Fruit fly (Drosophila melanogaster): ENCODE results near the gene CG6333.
A peak's percentile ranks its signal among the peaks of the same experiment; 100 is the strongest.

CG6333 gene

dm6 chr3L:17433555-17433954 is 52.5 kb downstream of the CG6333 start, which contains the start of the genes Coq4 and CG32176 (continued):
- TF ChIP-seq disco-r (GFP tag; optimal IDR thresholded peaks at IDR 0.05) = peak; percentile 96
- peak; percentile 96 for TF ChIP-seq CG5953 (GFP tag; IDR thresholded peaks at IDR 0.05)
- TF ChIP-seq Chrac-16 (GFP tag; optimal IDR thresholded peaks at IDR 0.05) = peak; percentile 99
- peak; percentile 98 for TF ChIP-seq nmo (GFP tag; optimal IDR thresholded peaks at IDR 0.05)
- TF ChIP-seq bigmax (GFP tag; optimal IDR thresholded peaks at IDR 0.05) = peak; percentile 62
- peak; percentile 91 for TF ChIP-seq odd (GFP tag; optimal IDR thresholded peaks at IDR 0.05)
- TF ChIP-seq Optix (GFP tag; IDR thresholded peaks at IDR 0.05) = peak; percentile 94
- peak; percentile 97 for TF ChIP-seq CG8765 (GFP tag; IDR thresholded peaks at IDR 0.05)
- peak; percentile 73 for TF ChIP-seq CG14860 (GFP tag; IDR thresholded peaks at IDR 0.05; ENCODE audit: partially characterized antibody)
- peak; percentile 93 for TF ChIP-seq CG11723 (GFP tag; optimal IDR thresholded peaks at IDR 0.05)
- TF ChIP-seq CG1529 (GFP tag; optimal IDR thresholded peaks at IDR 0.05) = peak; percentile 93
- TF ChIP-seq bowl (GFP tag; IDR thresholded peaks at IDR 0.05) = peak; percentile 90
- TF ChIP-seq grau (tag; optimal IDR thresholded peaks at IDR 0.05) = peak; percentile 97
- peak; percentile 86 for TF ChIP-seq CG30020 (tag; optimal IDR thresholded peaks at IDR 0.05)
- TF ChIP-seq trh (GFP tag; optimal IDR thresholded peaks at IDR 0.05) = peak; percentile 98
- TF ChIP-seq CG15011 (GFP tag; optimal IDR thresholded peaks at IDR 0.05) = peak; percentile 88
- peak; percentile 91 for TF ChIP-seq Lhr (GFP tag; optimal IDR thresholded peaks at IDR 0.05)
- peak; percentile 95 for TF ChIP-seq en (GFP tag; optimal IDR thresholded peaks at IDR 0.05)
- peak; percentile 89 for TF ChIP-seq Vsx1 (GFP tag; optimal IDR thresholded peaks at IDR 0.05)
- TF ChIP-seq CG14050 (GFP tag; IDR thresholded peaks at IDR 0.05) = peak; percentile 97
- TF ChIP-seq slbo (GFP tag; IDR thresholded peaks at IDR 0.05) = peak; percentile 99
- peak; percentile 99 for TF ChIP-seq Abd-B (GFP tag; optimal IDR thresholded peaks at IDR 0.05)
- peak; percentile 98 for TF ChIP-seq Side (GFP tag; optimal IDR thresholded peaks at IDR 0.05)
- TF ChIP-seq CG11093 (GFP tag; IDR thresholded peaks at IDR 0.05) = peak; percentile 96
- TF ChIP-seq Trl (optimal IDR thresholded peaks at IDR 0.05) = no peak
- TF ChIP-seq Trl (GFP tag; optimal IDR thresholded peaks at IDR 0.05) = peak; percentile 99
- TF ChIP-seq CG12769 (tag; optimal IDR thresholded peaks at IDR 0.05) = peak; percentile 99
- peak; percentile 97 for TF ChIP-seq al (GFP tag; IDR thresholded peaks at IDR 0.05)
- peak; percentile 97 for TF ChIP-seq CG11695 (GFP tag; IDR thresholded peaks at IDR 0.05)
- TF ChIP-seq yki (optimal IDR thresholded peaks at IDR 0.05) = no peak
- peak; percentile 92 for TF ChIP-seq danr (GFP tag; IDR thresholded peaks at IDR 0.05)
- peak; percentile 98 for TF ChIP-seq lab (GFP tag; optimal IDR thresholded peaks at IDR 0.05)
- TF ChIP-seq CG12299 (tag; optimal IDR thresholded peaks at IDR 0.05) = peak; percentile 96
- TF ChIP-seq CG2116 (GFP tag; optimal IDR thresholded peaks at IDR 0.05) = peak; percentile 88
- TF ChIP-seq jumu (GFP tag; optimal IDR thresholded peaks at IDR 0.05) = peak; percentile 99
- peak; percentile 69 for TF ChIP-seq pzg (GFP tag; optimal IDR thresholded peaks at IDR 0.05)
- TF ChIP-seq CG2889 (GFP tag; IDR thresholded peaks at IDR 0.05) = peak; percentile 97
- TF ChIP-seq CG18476 (GFP tag; optimal IDR thresholded peaks at IDR 0.05) = peak; percentile 97
- peak; percentile 94 for TF ChIP-seq CG43689 (GFP tag; IDR thresholded peaks at IDR 0.05)
- TF ChIP-seq repo (GFP tag; optimal IDR thresholded peaks at IDR 0.05) = peak; percentile 96
- TF ChIP-seq CG2120 (GFP tag; optimal IDR thresholded peaks at IDR 0.05) = peak; percentile 99
- TF ChIP-seq Sox102F (GFP tag; optimal IDR thresholded peaks at IDR 0.05) = peak; percentile 99
- peak; percentile 94 for TF ChIP-seq CG15601 (tag; optimal IDR thresholded peaks at IDR 0.05)
- peak; percentile 78 for TF ChIP-seq CG10321 (GFP tag; IDR thresholded peaks at IDR 0.05)
- peak; percentile 98 for TF ChIP-seq Ada2b (GFP tag; IDR thresholded peaks at IDR 0.05)
- peak; percentile 96 for TF ChIP-seq CG13123 (GFP tag; optimal IDR thresholded peaks at IDR 0.05)
- peak; percentile 96 for TF ChIP-seq her (GFP tag; optimal IDR thresholded peaks at IDR 0.05)
- peak; percentile 89 for TF ChIP-seq CG8281 (tag; optimal IDR thresholded peaks at IDR 0.05)
- TF ChIP-seq sr (GFP tag; IDR thresholded peaks at IDR 0.05) = peak; percentile 92
- peak; percentile 98 for TF ChIP-seq oc (tag; optimal IDR thresholded peaks at IDR 0.05)
- no peak for TF ChIP-seq Lpt (GFP tag; optimal IDR thresholded peaks at IDR 0.05)
- peak; percentile 97 for TF ChIP-seq fu2 (GFP tag; optimal IDR thresholded peaks at IDR 0.05)
- peak; percentile 96 for TF ChIP-seq aop (GFP tag; IDR thresholded peaks at IDR 0.05)

Data from whole organism, embryonic.